Worm (Caenorhabditis elegans) whole organism, midembryonic: ENCODE measurements around the gene haf-8.
A peak's percentile ranks its signal among the peaks of the same experiment; 100 is the strongest.

Experiments
- T22C8.4 ChIP-seq: fragments of 200-800 bp; sonication (Bioruptor generic); IDR thresholded peaks from 2 replicates; pipeline ENCODE4 v1.3.6; 2022; ENCODE audit warnings: missing genetic modification characterization, missing compliant biosample characterization
- cog-1 ChIP-seq: sonication (generic microtip); optimal IDR thresholded peaks from 2 replicates; lab custom pipeline; 2016; ENCODE audit warnings: missing genetic modification characterization, missing compliant biosample characterization
- flt-1 ChIP-seq: fragments of 200-800 bp; sonication (Bioruptor generic); IDR thresholded peaks from 2 replicates; pipeline ENCODE4 v1.3.6; 2022; ENCODE audit warnings: missing genetic modification characterization, missing compliant biosample characterization
- klf-2 ChIP-seq: fragments of 200-800 bp; sonication (Bioruptor generic); conservative IDR thresholded peaks from 2 replicates; pipeline ENCODE4 v1.3.6; 2022; ENCODE audit warnings: missing genetic modification reagents, missing genetic modification characterization, missing compliant biosample characterization
- med-1 ChIP-seq: sonication (generic microtip); optimal IDR thresholded peaks from 2 replicates; lab custom pipeline; 2017; ENCODE audit warnings: missing genetic modification characterization, mild to moderate bottlenecking, missing compliant biosample characterization, antibody characterized with exemption, missing genetic modification reagents; ENCODE audit not compliant: insufficient read depth
- ref-1 ChIP-seq: fragments of 200-800 bp; sonication (Bioruptor generic); conservative IDR thresholded peaks from 2 replicates; pipeline ENCODE4 v1.3.6; 2022; ENCODE audit warnings: missing genetic modification reagents, missing genetic modification characterization, missing compliant biosample characterization
- tab-1 ChIP-seq: fragments of 200-800 bp; sonication (Bioruptor generic); IDR thresholded peaks from 2 replicates; pipeline ENCODE4 v1.3.6; 2022; ENCODE audit warnings: missing genetic modification characterization, missing compliant biosample characterization
- ztf-23 ChIP-seq: fragments of 200-800 bp; sonication (Bioruptor generic); IDR thresholded peaks from 2 replicates; pipeline ENCODE4 v1.3.6; 2022; ENCODE audit warnings: missing genetic modification reagents, missing genetic modification characterization, missing compliant biosample characterization
- ztf-29 ChIP-seq: fragments of 200-800 bp; sonication (Bioruptor generic); IDR thresholded peaks from 2 replicates; pipeline ENCODE4 v1.3.6; 2022; ENCODE audit warnings: missing genetic modification reagents, missing genetic modification characterization, missing compliant biosample characterization

Gene haf-8

DNA sequence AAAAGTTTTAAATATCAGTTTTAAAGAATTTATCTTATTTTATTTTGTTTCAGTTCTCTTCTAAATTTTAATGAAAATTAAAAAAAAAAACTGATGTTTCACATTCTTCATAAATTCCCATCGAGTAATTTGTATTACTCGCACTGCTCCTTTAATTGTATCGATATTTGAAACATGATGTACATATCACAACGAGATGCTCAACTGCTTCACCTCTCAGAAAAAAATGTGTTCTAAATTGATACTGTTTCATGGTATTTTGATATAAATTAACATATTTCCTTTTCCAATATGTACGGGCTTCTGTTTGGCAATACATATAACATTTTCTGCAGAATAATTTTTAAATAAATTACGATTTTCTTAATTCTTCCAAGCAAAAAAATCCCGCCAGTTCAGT is 12.0 kb downstream of the haf-8 start:
- TF ChIP-seq ref-1 (GFP tag; lab: Robert Waterston, UW) (no peak), ztf-23 (no peak), T22C8.4 (GFP tag; lab: Robert Waterston, UW) (no peak), cog-1 (tag; lab: Kevin White, UChicago) (no peak)

DNA sequence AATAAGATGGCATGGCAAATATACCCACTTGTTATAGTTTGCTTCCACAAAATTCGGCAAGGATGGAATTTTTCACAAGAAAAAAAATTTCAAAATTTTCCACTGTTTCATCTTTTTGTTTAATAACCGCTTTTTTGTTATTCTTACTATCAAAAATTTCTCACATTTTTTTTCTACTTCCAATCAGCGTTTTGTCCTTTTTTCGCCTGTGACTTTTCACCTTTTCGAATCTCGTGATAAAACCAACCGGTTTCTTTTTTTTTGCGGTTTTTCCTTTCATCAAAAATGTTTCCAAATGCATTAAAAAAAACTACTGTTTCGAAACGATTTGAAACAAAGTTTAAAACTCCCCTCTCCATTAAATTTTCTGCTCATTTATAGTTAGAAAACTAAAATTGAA is 20.7 kb downstream of the haf-8 start:
- no peak for TF ChIP-seq ref-1 (GFP tag; lab: Robert Waterston, UW)
- no peak for TF ChIP-seq flt-1
- no peak for TF ChIP-seq med-1 (GFP tag; lab: Kevin White, UChicago)
- no peak for TF ChIP-seq ztf-29
- no peak for TF ChIP-seq ztf-23
- no peak for TF ChIP-seq cog-1 (tag; lab: Kevin White, UChicago)
- TF ChIP-seq tab-1 (GFP tag; lab: Robert Waterston, UW), result no peak
- no peak for TF ChIP-seq klf-2 (GFP tag; lab: Robert Waterston, UW)
- TF ChIP-seq T22C8.4 (GFP tag; lab: Robert Waterston, UW), result no peak

DNA sequence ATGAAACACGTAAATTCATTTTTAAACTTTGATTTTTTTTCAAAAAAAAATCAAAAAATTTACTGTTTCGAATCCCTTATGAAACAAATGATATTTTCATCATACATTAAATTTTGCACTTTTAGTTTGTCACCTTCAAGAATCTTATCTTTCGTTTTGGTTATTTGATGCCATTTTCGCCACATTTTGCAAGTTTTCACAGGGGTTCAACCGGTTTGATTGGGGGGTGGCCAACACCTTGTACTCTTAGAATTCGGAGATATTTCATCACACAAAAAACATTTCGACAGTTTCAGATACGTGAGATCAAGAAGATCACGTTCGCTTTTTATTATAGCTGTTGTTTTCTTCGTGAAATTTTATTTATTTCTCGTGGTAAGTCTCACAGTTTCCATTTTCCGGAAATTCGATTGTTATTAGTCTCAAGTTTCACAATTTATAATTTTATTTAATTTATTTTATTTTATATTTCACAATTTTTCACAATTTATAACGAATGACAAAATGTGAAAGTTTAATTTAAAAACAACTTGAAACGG is 22.6 kb downstream of the haf-8 start, which contains the start of gene Y57G11C.31:
Gene Y57G11C.31, plus strand, starts transcription at position 276 of the 539 bp plus-strand sequence.
- TF ChIP-seq med-1 (GFP tag; lab: Kevin White, UChicago), result no peak
- no peak for TF ChIP-seq T22C8.4 (GFP tag; lab: Robert Waterston, UW)

DNA sequence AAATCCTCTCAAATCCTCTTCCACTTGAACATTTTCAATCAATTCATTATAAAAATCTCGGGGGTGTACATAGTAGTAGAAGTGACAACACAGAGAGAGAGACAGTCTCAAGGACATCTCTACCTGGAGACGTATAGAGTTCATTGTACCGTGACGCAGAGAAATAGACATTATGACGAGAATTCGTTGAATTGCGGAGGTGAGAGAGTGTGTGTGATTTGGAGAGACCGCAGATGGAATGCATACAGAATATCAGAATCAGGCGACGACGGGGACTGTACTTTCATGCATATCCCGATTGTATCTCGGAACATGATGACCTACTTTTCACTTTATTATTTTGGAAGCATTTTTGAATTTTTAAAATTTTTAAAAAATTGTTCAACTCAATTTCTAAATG is 24.0 kb downstream of the haf-8 start:
- TF ChIP-seq cog-1 (tag; lab: Kevin White, UChicago), result peak; percentile 8
- no peak for TF ChIP-seq tab-1 (GFP tag; lab: Robert Waterston, UW)

DNA sequence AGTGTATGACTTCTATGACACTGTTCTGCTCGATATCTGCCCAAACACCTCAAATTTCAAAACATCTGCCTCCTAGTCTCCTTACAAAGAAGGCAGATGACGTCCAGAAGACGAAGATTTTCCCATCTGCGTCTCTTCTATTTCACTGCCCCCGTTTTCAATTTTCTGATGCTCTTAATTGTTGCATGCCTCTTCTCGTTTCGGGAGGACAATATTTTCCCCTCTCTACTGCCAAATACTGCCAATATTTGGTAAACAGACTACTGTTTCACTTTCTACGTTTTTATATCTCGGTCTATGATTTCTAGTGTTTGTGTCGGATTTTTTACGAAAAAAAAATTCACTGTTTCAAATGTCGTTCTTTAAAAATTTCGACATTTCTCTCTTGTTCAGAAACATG is 38.4 kb downstream of the haf-8 start:
- TF ChIP-seq klf-2 (GFP tag; lab: Robert Waterston, UW) (no peak), ztf-23 (no peak), tab-1 (GFP tag; lab: Robert Waterston, UW) (no peak), flt-1 (no peak), ref-1 (GFP tag; lab: Robert Waterston, UW) (no peak), T22C8.4 (GFP tag; lab: Robert Waterston, UW) (no peak), ztf-29 (no peak), cog-1 (tag; lab: Kevin White, UChicago) (no peak), med-1 (GFP tag; lab: Kevin White, UChicago) (no peak)

DNA sequence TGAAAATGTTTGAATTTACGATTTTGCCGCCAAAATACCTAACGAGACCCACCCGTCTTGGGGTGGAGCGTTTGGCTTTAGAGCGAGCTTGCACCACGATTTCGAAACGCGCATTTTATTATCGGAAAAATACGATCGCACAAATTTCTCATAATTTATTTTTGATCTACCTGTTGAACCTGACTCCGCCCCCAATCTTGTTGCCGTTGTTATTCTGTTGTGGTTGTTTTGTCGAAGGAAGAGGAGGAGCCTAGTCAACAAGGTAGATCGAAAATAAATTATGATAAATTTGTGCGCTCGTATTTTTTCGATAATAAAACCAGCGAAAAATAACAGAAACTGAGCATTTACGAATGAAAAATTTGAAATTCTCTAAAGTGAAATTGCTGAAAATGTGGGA is 40.8 kb downstream of the haf-8 start:
- TF ChIP-seq ref-1 (GFP tag; lab: Robert Waterston, UW), result no peak
- TF ChIP-seq med-1 (GFP tag; lab: Kevin White, UChicago), result no peak
- TF ChIP-seq ztf-23, result no peak
- TF ChIP-seq ztf-29, result no peak
- TF ChIP-seq tab-1 (GFP tag; lab: Robert Waterston, UW), result no peak
- no peak for TF ChIP-seq cog-1 (tag; lab: Kevin White, UChicago)
- TF ChIP-seq flt-1, result no peak
- TF ChIP-seq T22C8.4 (GFP tag; lab: Robert Waterston, UW), result no peak
- TF ChIP-seq klf-2 (GFP tag; lab: Robert Waterston, UW), result no peak

DNA sequence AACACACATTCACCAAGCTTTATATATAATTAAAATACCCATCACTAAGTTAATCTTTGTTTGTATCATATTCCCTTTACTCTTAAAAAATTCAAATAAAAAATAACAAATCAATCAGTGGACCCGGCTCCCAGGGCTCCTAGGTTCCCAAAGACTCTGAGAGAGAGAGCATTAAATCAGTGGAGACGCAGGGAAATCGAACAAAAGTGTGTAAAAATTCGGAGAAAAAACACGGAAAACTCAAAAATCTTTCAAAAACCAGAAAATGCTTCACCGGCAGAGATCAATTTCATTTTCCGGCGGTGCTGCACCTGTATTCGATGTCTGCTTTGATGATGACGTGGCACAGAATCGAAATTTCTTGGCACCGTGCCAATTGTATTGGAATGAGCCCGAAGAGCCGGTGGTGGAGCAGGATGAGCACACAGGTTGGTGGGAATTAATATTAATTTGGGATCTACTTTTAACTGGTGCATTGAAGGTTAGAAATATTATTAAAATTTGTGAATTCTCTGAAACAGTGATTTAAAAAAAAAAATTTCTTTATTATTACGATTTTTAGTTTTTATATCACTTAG is 41.6 kb downstream of the haf-8 start, which contains the start of gene anoh-2:
Gene anoh-2, plus strand, starts transcription at position 255 of the 578 bp plus-strand sequence.
- TF ChIP-seq cog-1 (tag; lab: Kevin White, UChicago) (no peak), ref-1 (GFP tag; lab: Robert Waterston, UW) (no peak), flt-1 (no peak), tab-1 (GFP tag; lab: Robert Waterston, UW) (no peak), T22C8.4 (GFP tag; lab: Robert Waterston, UW) (no peak)

DNA sequence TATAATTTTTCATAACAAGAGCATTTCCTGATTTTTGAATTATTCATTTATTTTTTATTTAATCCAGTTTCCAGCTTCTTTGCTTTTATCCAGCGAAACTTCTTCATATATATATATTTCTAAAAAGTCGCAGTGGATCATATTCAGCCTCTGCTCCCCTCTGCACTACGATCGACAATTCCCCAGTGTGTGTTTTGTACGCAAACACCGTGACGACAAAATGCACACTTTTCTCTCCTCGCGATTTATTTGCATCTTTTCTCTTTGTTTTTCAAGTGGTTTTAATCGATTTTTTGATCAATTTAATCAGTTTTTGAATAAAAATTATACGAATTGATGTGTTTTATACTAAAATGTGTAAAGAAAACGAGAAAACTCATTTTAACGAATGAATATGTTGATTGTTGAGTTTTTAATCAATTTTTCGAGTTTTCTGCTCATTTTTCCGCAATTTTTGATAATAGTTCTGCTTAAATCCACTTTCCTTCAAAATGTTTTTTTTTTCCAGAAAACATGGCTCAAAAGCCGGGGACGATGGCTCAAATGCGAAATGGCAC is 43.1 kb downstream of the haf-8 start, which contains the start of gene Y57G11C.33:
Gene Y57G11C.33, plus strand, starts transcription at position 507 of the 557 bp plus-strand sequence.
- TF ChIP-seq ztf-29, result no peak
- TF ChIP-seq ref-1 (GFP tag; lab: Robert Waterston, UW), result no peak
- no peak for TF ChIP-seq med-1 (GFP tag; lab: Kevin White, UChicago)
- TF ChIP-seq flt-1, result no peak
- no peak for TF ChIP-seq klf-2 (GFP tag; lab: Robert Waterston, UW)
- TF ChIP-seq tab-1 (GFP tag; lab: Robert Waterston, UW), result no peak
- no peak for TF ChIP-seq cog-1 (tag; lab: Kevin White, UChicago)
- TF ChIP-seq ztf-23, result no peak
- no peak for TF ChIP-seq T22C8.4 (GFP tag; lab: Robert Waterston, UW)

DNA sequence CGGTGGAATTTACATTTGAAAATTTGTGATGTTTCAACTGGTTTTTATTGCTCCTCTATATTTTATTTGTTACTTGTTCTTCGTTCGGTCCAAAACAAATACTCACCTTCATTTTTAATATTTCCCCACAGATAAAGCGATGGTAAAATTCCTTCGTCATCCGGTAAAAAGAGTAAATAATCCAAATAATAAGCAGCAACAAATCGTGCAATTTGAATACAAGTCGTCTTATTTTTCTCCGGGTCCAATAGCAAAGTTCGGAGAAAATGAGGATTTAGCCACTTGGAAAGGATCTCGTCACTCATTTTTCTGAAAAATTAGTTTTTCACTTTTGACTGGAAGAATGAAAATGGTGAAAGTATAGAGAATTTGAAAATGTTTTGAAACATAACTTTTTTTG is 46.7 kb downstream of the haf-8 start, which contains the start of gene talp-3:
Gene talp-3, minus strand, starts transcription at position 315 of the 400 bp plus-strand sequence.
- TF ChIP-seq klf-2 (GFP tag; lab: Robert Waterston, UW) (no peak), med-1 (GFP tag; lab: Kevin White, UChicago) (no peak), ztf-23 (no peak), flt-1 (no peak), tab-1 (GFP tag; lab: Robert Waterston, UW) (no peak), ref-1 (GFP tag; lab: Robert Waterston, UW) (no peak), T22C8.4 (GFP tag; lab: Robert Waterston, UW) (no peak), cog-1 (tag; lab: Kevin White, UChicago) (no peak), ztf-29 (no peak)
